Worm (Caenorhabditis elegans) whole organism, L4 larva: ENCODE measurements around the gene R07B1.13.
A peak's percentile ranks its signal among the peaks of the same experiment; 100 is the strongest.

Source experiments
- D1046.2 ChIP-seq: fragments of 200-800 bp; sonication (Bioruptor generic); IDR thresholded peaks from 2 replicates; pipeline ENCODE4 v1.3.6; 2022; ENCODE audit warnings: missing genetic modification characterization, missing compliant biosample characterization
- F26F4.8 ChIP-seq: fragments of 200-800 bp; sonication (Bioruptor generic); conservative IDR thresholded peaks from 2 replicates; pipeline ENCODE4 v1.3.6; 2022; ENCODE audit warnings: missing genetic modification characterization, missing compliant biosample characterization
- F37D6.2 ChIP-seq: sonication (generic microtip); optimal IDR thresholded peaks from 2 replicates; lab custom pipeline; 2016; ENCODE audit warnings: mild to moderate bottlenecking, missing genetic modification characterization, missing compliant biosample characterization
- R02D3.7 ChIP-seq: fragments of 150-350 bp; sonication (generic microtip); optimal IDR thresholded peaks from 3 replicates; lab custom pipeline; 2014; ENCODE audit warnings: missing biosample characterization, missing genetic modification characterization
- Y5F2A.4 ChIP-seq: fragments of 200-800 bp; sonication (Bioruptor generic); optimal IDR thresholded peaks from 2 replicates; lab custom pipeline; 2018; ENCODE audit warnings: mild to moderate bottlenecking, missing genetic modification characterization, missing compliant biosample characterization
- aha-1 ChIP-seq: fragments of 150-350 bp; peaks from one replicate; lab custom pipeline; 2014; ENCODE audit warnings: missing biosample characterization, missing genetic modification characterization
- attf-4 ChIP-seq: sonication (generic microtip); optimal IDR thresholded peaks from 3 replicates; lab custom pipeline; 2017; ENCODE audit warnings: missing biosample characterization, missing genetic modification characterization
- ceh-28 ChIP-seq: fragments of 150-350 bp; optimal IDR thresholded peaks from 2 replicates; lab custom pipeline; 2014; ENCODE audit warnings: missing biosample characterization, missing genetic modification reagents, missing genetic modification characterization
- ceh-44 ChIP-seq: fragments of 200-800 bp; sonication (Bioruptor generic); IDR thresholded peaks from 2 replicates; pipeline ENCODE4 v1.3.6; 2022; ENCODE audit warnings: missing genetic modification reagents, missing genetic modification characterization, missing compliant biosample characterization
- ces-1 ChIP-seq: fragments of 150-350 bp; sonication (generic microtip); optimal IDR thresholded peaks from 4 replicates; lab custom pipeline; 2014; ENCODE audit warnings: missing biosample characterization, missing genetic modification reagents, missing genetic modification characterization
- cey-2 ChIP-seq: sonication (generic microtip); optimal IDR thresholded peaks from 3 replicates; lab custom pipeline; 2017; ENCODE audit warnings: missing genetic modification characterization, mild to moderate bottlenecking, missing compliant biosample characterization, antibody characterized with exemption, borderline replicate concordance; ENCODE audit not compliant: insufficient read depth
- ctbp-1 ChIP-seq: fragments of 200-800 bp; sonication (Bioruptor generic); IDR thresholded peaks from 2 replicates; pipeline ENCODE4 v1.3.6; 2022; ENCODE audit warnings: missing genetic modification reagents, missing genetic modification characterization, missing compliant biosample characterization
- daf-16 ChIP-seq, 3 experiments: sonication (generic microtip); optimal IDR thresholded peaks; 2 replicates each; lab custom pipeline; 2016 to 2017; ENCODE audit warnings: missing genetic modification characterization in 3 of 3, missing genetic modification reagents in 3 of 3, mild to moderate bottlenecking in 2 of 3, missing compliant biosample characterization in 2 of 3, missing biosample characterization in 1 of 3, moderate library complexity in 1 of 3
- daf-8 ChIP-seq: fragments of 200-800 bp; sonication (Bioruptor generic); IDR thresholded peaks from 2 replicates; pipeline ENCODE4 v1.3.6; 2022; ENCODE audit warnings: missing genetic modification characterization, missing compliant biosample characterization
- dmd-6 ChIP-seq: fragments of 200-800 bp; sonication (Bioruptor generic); IDR thresholded peaks from 2 replicates; pipeline ENCODE4 v1.3.6; 2022; ENCODE audit warnings: missing genetic modification reagents, missing genetic modification characterization, missing compliant biosample characterization
- dmd-8 ChIP-seq: fragments of 200-800 bp; sonication (Bioruptor generic); IDR thresholded peaks from 2 replicates; pipeline ENCODE4 v1.3.6; 2022; ENCODE audit warnings: missing genetic modification characterization, missing compliant biosample characterization
- dpl-1 ChIP-seq: fragments of 150-350 bp; optimal IDR thresholded peaks from 2 replicates; lab custom pipeline; 2014; ENCODE audit warnings: missing biosample characterization, missing genetic modification reagents, missing genetic modification characterization
- duxl-1 ChIP-seq: sonication (generic microtip); optimal IDR thresholded peaks from 2 replicates; lab custom pipeline; 2016; ENCODE audit warnings: mild to moderate bottlenecking, missing genetic modification characterization, moderate library complexity, missing compliant biosample characterization; ENCODE audit not compliant: poor library complexity
- dve-1 ChIP-seq: sonication (generic microtip); optimal IDR thresholded peaks from 2 replicates; lab custom pipeline; 2017; ENCODE audit warnings: antibody characterized with exemption, mild to moderate bottlenecking, missing genetic modification characterization, missing compliant biosample characterization; ENCODE audit not compliant: insufficient read depth
- fkh-10 ChIP-seq: fragments of 150-350 bp; optimal IDR thresholded peaks from 2 replicates; lab custom pipeline; 2014; ENCODE audit warnings: missing biosample characterization, missing genetic modification reagents, missing genetic modification characterization
- fos-1 ChIP-seq: fragments of 150-350 bp; optimal IDR thresholded peaks from 2 replicates; lab custom pipeline; 2014; ENCODE audit warnings: missing biosample characterization, missing genetic modification characterization
- hif-1 ChIP-seq, 2 experiments: sonication (generic microtip); optimal IDR thresholded peaks; 2 replicates each; lab custom pipeline; 2016 to 2017; ENCODE audit warnings: missing compliant biosample characterization in 2 of 2, missing genetic modification characterization in 2 of 2, missing genetic modification reagents in 2 of 2, missing genotype in 2 of 2, mild to moderate bottlenecking in 1 of 2
- hlh-11 ChIP-seq: fragments of 200-800 bp; sonication (Bioruptor generic); optimal IDR thresholded peaks from 2 replicates; lab custom pipeline; 2018; ENCODE audit warnings: mild to moderate bottlenecking, missing genetic modification characterization, missing compliant biosample characterization
- hlh-30 ChIP-seq: sonication (generic microtip); optimal IDR thresholded peaks from 2 replicates; lab custom pipeline; 2017; ENCODE audit warnings: antibody characterized with exemption, mild to moderate bottlenecking, missing genetic modification characterization, missing compliant biosample characterization; ENCODE audit not compliant: insufficient read depth
- hmg-1.1 ChIP-seq: fragments of 200-800 bp; sonication (Bioruptor generic); IDR thresholded peaks from 2 replicates; pipeline ENCODE4 v1.3.6; 2022; ENCODE audit warnings: missing genetic modification reagents, missing genetic modification characterization, missing compliant biosample characterization
- jun-1 ChIP-seq: fragments of 150-350 bp; optimal IDR thresholded peaks from 2 replicates; lab custom pipeline; 2014; ENCODE audit warnings: missing biosample characterization, missing genetic modification reagents, missing genetic modification characterization
- lin-38 ChIP-seq: fragments of 200-800 bp; sonication (Bioruptor generic); IDR thresholded peaks from 2 replicates; pipeline ENCODE4 v1.3.6; 2022; ENCODE audit warnings: missing genetic modification reagents, missing genetic modification characterization, missing compliant biosample characterization
- lir-3 ChIP-seq: sonication (generic microtip); optimal IDR thresholded peaks from 2 replicates; lab custom pipeline; 2016; ENCODE audit warnings: mild to moderate bottlenecking, missing genetic modification characterization, missing compliant biosample characterization
- lsy-2 ChIP-seq, 2 experiments: fragments of 150-350 bp in 1 of 2; sonication (generic microtip) in 1 of 2; optimal IDR thresholded peaks; 2 replicates each; lab custom pipeline; 2014 to 2017; ENCODE audit warnings: missing biosample characterization in 2 of 2, missing genetic modification characterization in 2 of 2
- madf-9 ChIP-seq: fragments of 200-800 bp; sonication (Bioruptor generic); conservative IDR thresholded peaks from 2 replicates; pipeline ENCODE4 v1.3.6; 2022; ENCODE audit warnings: missing genetic modification reagents, missing genetic modification characterization, missing compliant biosample characterization
- mdl-1 ChIP-seq, 2 experiments: fragments of 150-350 bp in 1 of 2; sonication (generic microtip) in 1 of 2; optimal IDR thresholded peaks; 2 replicates each; lab custom pipeline; 2014 to 2017; ENCODE audit warnings: missing biosample characterization in 2 of 2, missing genetic modification characterization in 2 of 2
- mdt-29 ChIP-seq: fragments of 200-800 bp; sonication (Bioruptor generic); IDR thresholded peaks from 2 replicates; pipeline ENCODE4 v1.3.6; 2022; ENCODE audit warnings: missing genetic modification reagents, missing genetic modification characterization, missing compliant biosample characterization
- mes-2 ChIP-seq: sonication (generic microtip); optimal IDR thresholded peaks from 2 replicates; lab custom pipeline; 2016; ENCODE audit warnings: missing genotype, mild to moderate bottlenecking, missing genetic modification characterization, missing compliant biosample characterization; ENCODE audit not compliant: poor library complexity, severe bottlenecking
- mxl-3 ChIP-seq: fragments of 200-800 bp; sonication (Bioruptor generic); optimal IDR thresholded peaks from 2 replicates; lab custom pipeline; 2018; ENCODE audit warnings: mild to moderate bottlenecking, missing genetic modification characterization, missing compliant biosample characterization
- nhr-11 ChIP-seq: fragments of 150-350 bp; optimal IDR thresholded peaks from 2 replicates; lab custom pipeline; 2014; ENCODE audit warnings: missing biosample characterization, missing genetic modification characterization
- nhr-237 ChIP-seq: sonication (generic microtip); optimal IDR thresholded peaks from 2 replicates; lab custom pipeline; 2017; ENCODE audit warnings: missing biosample characterization, missing genetic modification characterization
- nhr-28 ChIP-seq: fragments of 150-350 bp; optimal IDR thresholded peaks from 2 replicates; lab custom pipeline; 2014; ENCODE audit warnings: missing biosample characterization, missing genetic modification characterization
- nhr-41 ChIP-seq: fragments of 200-800 bp; sonication (Bioruptor generic); IDR thresholded peaks from 2 replicates; pipeline ENCODE4 v1.3.6; 2022; ENCODE audit warnings: missing genetic modification reagents, missing genetic modification characterization, missing compliant biosample characterization
- nhr-48 ChIP-seq: sonication (generic microtip); optimal IDR thresholded peaks from 2 replicates; lab custom pipeline; 2016; ENCODE audit warnings: mild to moderate bottlenecking, missing genetic modification characterization, missing compliant biosample characterization
- nhr-6 ChIP-seq: fragments of 150-350 bp; optimal IDR thresholded peaks from 2 replicates; lab custom pipeline; 2014; ENCODE audit warnings: missing biosample characterization, missing genetic modification characterization
- nhr-77 ChIP-seq: fragments of 150-350 bp; optimal IDR thresholded peaks from 2 replicates; lab custom pipeline; 2014; ENCODE audit warnings: missing biosample characterization, missing genetic modification characterization
- pha-4 ChIP-seq, 2 experiments: fragments of 150-350 bp in 1 of 2; fragments of 200-800 bp in 1 of 2; sonication (Bioruptor generic) in 1 of 2; IDR thresholded peaks in 1 of 2; optimal IDR thresholded peaks in 1 of 2; 2 replicates each; pipeline versions ENCODE4 v1.3.6 to Lab custom; 2014 to 2022; ENCODE audit warnings: missing genetic modification characterization in 2 of 2, missing genetic modification reagents in 2 of 2, missing biosample characterization in 1 of 2, missing compliant biosample characterization in 1 of 2
- rbr-2 ChIP-seq: sonication (generic microtip); optimal IDR thresholded peaks from 2 replicates; lab custom pipeline; 2016; ENCODE audit warnings: missing genotype, missing genetic modification characterization, missing compliant biosample characterization
- sdz-12 ChIP-seq: fragments of 200-800 bp; sonication (Bioruptor generic); optimal IDR thresholded peaks from 2 replicates; lab custom pipeline; 2018; ENCODE audit warnings: mild to moderate bottlenecking, missing genetic modification characterization, missing compliant biosample characterization
- spr-1 ChIP-seq: sonication (generic microtip); optimal IDR thresholded peaks from 2 replicates; lab custom pipeline; 2016; ENCODE audit warnings: mild to moderate bottlenecking, missing genetic modification characterization, missing compliant biosample characterization
- unc-62 ChIP-seq, 3 experiments: fragments of 150-350 bp in 1 of 3; sonication (generic microtip); optimal IDR thresholded peaks in 2 of 3; peaks in 1 of 3; 1 replicate in 1 of 3; 2 replicates in 2 of 3; lab custom pipeline; 2014 to 2017; ENCODE audit warnings: missing biosample characterization in 3 of 3, missing genetic modification characterization in 3 of 3, missing genetic modification reagents in 3 of 3, missing genotype in 1 of 3
- zag-1 ChIP-seq: fragments of 150-350 bp; optimal IDR thresholded peaks from 2 replicates; lab custom pipeline; 2014; ENCODE audit warnings: missing biosample characterization, missing genetic modification characterization
- ztf-7 ChIP-seq: fragments of 150-350 bp; optimal IDR thresholded peaks from 2 replicates; lab custom pipeline; 2014; ENCODE audit warnings: missing biosample characterization, missing genetic modification characterization

The R07B1.13 gene

ce11 chrX:9837989-9838541 is 31.6 kb upstream of the R07B1.13 start, which contains the start of gene ipla-2:
Gene ipla-2, minus strand, starts transcription at chrX:9838039.
- peak; percentile 95 for TF ChIP-seq mxl-3 (GFP tag; lab: Kevin White, UChicago)
- TF ChIP-seq madf-9, result 0 out of 2 replicates have a peak, but pooled peaks have one; percentile 38
- no peak for TF ChIP-seq cey-2
- peak; percentile 48 for TF ChIP-seq rbr-2 (tag; lab: Kevin White, UChicago)
- peak; percentile 57 for TF ChIP-seq dmd-6 (GFP tag; lab: Robert Waterston, UW)
- peak; percentile 64 for TF ChIP-seq hmg-1.1 (GFP tag; lab: Robert Waterston, UW)
- peak; percentile 100 for TF ChIP-seq hlh-30 (tag; lab: Kevin White, UChicago)
- no peak for TF ChIP-seq dmd-8
- TF ChIP-seq daf-16 (GFP tag; optimal IDR thresholded peaks at IDR 0.05; lab: Kevin White, UChicago), result no peak
- TF ChIP-seq daf-16 (tag; optimal IDR thresholded peaks at IDR 0.05; lab: Kevin White, UChicago), result peak; percentile 34
- TF ChIP-seq ztf-7 (tag; lab: Kevin White, UChicago), result peak; percentile 32
- TF ChIP-seq hlh-11 (tag; lab: Kevin White, UChicago), result peak; percentile 82
- no peak for TF ChIP-seq unc-62 (GFP tag; optimal IDR thresholded peaks at IDR 0.05 in 1 of 2; lab: Kevin White, UChicago)
- TF ChIP-seq unc-62 (tag; optimal IDR thresholded peaks at IDR 0.05; lab: Kevin White, UChicago), result no peak
- no peak for TF ChIP-seq pha-4 (GFP tag; IDR thresholded peaks at IDR 0.05; lab: Robert Waterston, UW)
- peak; percentile 64 for TF ChIP-seq pha-4 (tag; optimal IDR thresholded peaks at IDR 0.05; lab: Kevin White, UChicago)
- no peak for TF ChIP-seq F26F4.8 (GFP tag; lab: Robert Waterston, UW)
- no peak for TF ChIP-seq daf-8 (GFP tag; lab: Robert Waterston, UW)
- peak; percentile 85 for TF ChIP-seq fkh-10 (GFP tag; lab: Kevin White, UChicago)
- TF ChIP-seq lir-3, result no peak
- peak; percentile 86 for TF ChIP-seq lin-38 (GFP tag; lab: Robert Waterston, UW)
- no peak for TF ChIP-seq D1046.2
- TF ChIP-seq attf-4, result no peak
- peak; percentile 67 for TF ChIP-seq nhr-6 (tag; lab: Kevin White, UChicago)
- peak in 1 of 2 experiments; percentile 61 for TF ChIP-seq hif-1 (tag; optimal IDR thresholded peaks at IDR 0.05; lab: Kevin White, UChicago)
- TF ChIP-seq nhr-48 (tag; lab: Kevin White, UChicago), result no peak
- no peak for TF ChIP-seq sdz-12
- TF ChIP-seq aha-1, result peak; percentile 97
- no peak for TF ChIP-seq spr-1 (tag; lab: Kevin White, UChicago)
- peak; percentile 75 for TF ChIP-seq mes-2 (tag; lab: Kevin White, UChicago)
- TF ChIP-seq dve-1 (tag; lab: Kevin White, UChicago), result peak; percentile 72
- no peak for TF ChIP-seq Y5F2A.4 (GFP tag; lab: Kevin White, UChicago)
- no peak for TF ChIP-seq nhr-237 (tag; lab: Kevin White, UChicago)
- peak; percentile 46 for TF ChIP-seq nhr-28 (tag; lab: Kevin White, UChicago)
- TF ChIP-seq dpl-1 (GFP tag; lab: Kevin White, UChicago), result peak; percentile 45
- TF ChIP-seq lsy-2 (tag; optimal IDR thresholded peaks at IDR 0.05; lab: Kevin White, UChicago), result peak; percentile 23 to 78
- TF ChIP-seq fos-1 (tag; lab: Kevin White, UChicago), result no peak
- peak; percentile 23 for TF ChIP-seq F37D6.2 (tag; lab: Kevin White, UChicago)
- TF ChIP-seq nhr-41 (GFP tag; lab: Robert Waterston, UW), result no peak
- no peak for TF ChIP-seq mdt-29 (GFP tag; lab: Robert Waterston, UW)
- no peak for TF ChIP-seq ceh-44 (GFP tag; lab: Robert Waterston, UW)
- peak; percentile 27; the same call in 1 of the 2 replicates for TF ChIP-seq ctbp-1 (GFP tag; lab: Robert Waterston, UW)
- TF ChIP-seq zag-1 (tag; lab: Kevin White, UChicago), result no peak
- TF ChIP-seq jun-1, result no peak
- peak; percentile 58 to 96 for TF ChIP-seq mdl-1 (tag; optimal IDR thresholded peaks at IDR 0.05; lab: Kevin White, UChicago)
- TF ChIP-seq duxl-1, result no peak
- TF ChIP-seq R02D3.7 (tag; lab: Kevin White, UChicago), result no peak
- peak; percentile 83 for TF ChIP-seq nhr-11
- peak; percentile 34 for TF ChIP-seq nhr-77 (tag; lab: Kevin White, UChicago)
- no peak for TF ChIP-seq ceh-28
- TF ChIP-seq ces-1, result peak; percentile 43
